Worm (Caenorhabditis elegans): ENCODE results near the gene nhr-185.

DNA sequence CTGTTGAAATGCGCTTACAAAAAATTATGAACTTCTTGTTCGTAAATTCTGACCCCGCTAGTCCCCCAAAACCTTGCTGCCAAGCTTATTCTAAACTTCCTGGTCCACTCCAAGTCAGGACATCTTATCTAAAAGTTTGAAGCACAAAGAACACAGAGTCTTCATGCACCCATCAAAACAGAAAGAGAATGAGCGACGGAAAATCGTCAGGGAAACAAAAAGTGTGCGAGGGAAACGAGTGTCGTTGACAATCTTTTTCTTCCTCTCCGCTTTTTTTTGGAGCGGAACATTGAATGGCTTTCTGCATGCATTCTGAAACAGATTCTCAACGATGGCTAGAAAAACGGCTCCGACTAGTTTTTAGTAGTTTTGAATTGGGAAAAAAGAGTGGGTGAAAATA lies 22.0 kb downstream of the nhr-185 start:
- no peak for TF ChIP-seq tab-1 (GFP tag; IDR thresholded peaks at IDR 0.05)
- no peak for TF ChIP-seq flt-1 (GFP tag; IDR thresholded peaks at IDR 0.05)
- TF ChIP-seq cog-1 (tag; optimal IDR thresholded peaks at IDR 0.05) = no peak
- no peak for TF ChIP-seq ztf-23 (GFP tag; IDR thresholded peaks at IDR 0.05)
- TF ChIP-seq med-1 (GFP tag; optimal IDR thresholded peaks at IDR 0.05; ENCODE audit: insufficient read depth) = no peak
- TF ChIP-seq T22C8.4 (GFP tag; IDR thresholded peaks at IDR 0.05) = no peak
- no peak for TF ChIP-seq ztf-29 (GFP tag; IDR thresholded peaks at IDR 0.05)
- no peak for TF ChIP-seq ref-1 (GFP tag; conservative IDR thresholded peaks at IDR 0.05)
